Fruit fly (Drosophila melanogaster): ENCODE measurements around the gene NTPase.

NTPase gene

dm6 chr2L:2897024-2897549, 11.4 kb upstream of the NTPase start (continued):
- TF ChIP-seq gsb-n (tag; optimal IDR thresholded peaks at IDR 0.05): peak; percentile 62
- peak; percentile 85 for TF ChIP-seq gcm2 (GFP tag; optimal IDR thresholded peaks at IDR 0.05)
- peak; percentile 82 for TF ChIP-seq CG10654 (GFP tag; optimal IDR thresholded peaks at IDR 0.05)
- TF ChIP-seq dm (GFP tag; optimal IDR thresholded peaks at IDR 0.05): peak; percentile 72
- peak in 1 of 2 experiments; percentile 95 for TF ChIP-seq eve (GFP tag; optimal IDR thresholded peaks at IDR 0.05)
- TF ChIP-seq nerfin-1 (tag; optimal IDR thresholded peaks at IDR 0.05): peak; percentile 82
- TF ChIP-seq Mes4 (GFP tag; optimal IDR thresholded peaks at IDR 0.05): peak; percentile 70
- TF ChIP-seq CG6765 (GFP tag; optimal IDR thresholded peaks at IDR 0.05): no peak
- TF ChIP-seq CG8388 (GFP tag; optimal IDR thresholded peaks at IDR 0.05): peak; percentile 83
- TF ChIP-seq dimm (GFP tag; IDR thresholded peaks at IDR 0.05): 0 out of 2 replicates have a peak, but pooled peaks have one; percentile 34
- TF ChIP-seq CG6791 (GFP tag; IDR thresholded peaks at IDR 0.05; ENCODE audit: partially characterized antibody): no peak
- peak; percentile 99 for TF ChIP-seq sens (GFP tag)
- no peak; the same call in 1 of the 2 replicates for TF ChIP-seq CG17612 (GFP tag; IDR thresholded peaks at IDR 0.05)
- no peak for TF ChIP-seq CG17912 (GFP tag; optimal IDR thresholded peaks at IDR 0.05)
- peak; percentile 58 for TF ChIP-seq grau (tag; optimal IDR thresholded peaks at IDR 0.05)
- TF ChIP-seq Usf (GFP tag; optimal IDR thresholded peaks at IDR 0.05): no peak
- TF ChIP-seq CHES-1-like (GFP tag; optimal IDR thresholded peaks at IDR 0.05): peak; percentile 76
- peak; percentile 83 for TF ChIP-seq jumu (GFP tag; optimal IDR thresholded peaks at IDR 0.05)
- TF ChIP-seq CG15479 (GFP tag; optimal IDR thresholded peaks at IDR 0.05): no peak
- peak; percentile 88 for TF ChIP-seq Drgx (GFP tag; IDR thresholded peaks at IDR 0.05)
- TF ChIP-seq CG14667 (GFP tag; IDR thresholded peaks at IDR 0.05): peak; percentile 81
- no peak for TF ChIP-seq exex (tag; optimal IDR thresholded peaks at IDR 0.05)
- peak; percentile 71 for TF ChIP-seq CG11695 (GFP tag; IDR thresholded peaks at IDR 0.05)
- no peak for TF ChIP-seq Stat92E (GFP tag; optimal IDR thresholded peaks at IDR 0.05)
- peak; percentile 81 for TF ChIP-seq CG11398 (GFP tag; optimal IDR thresholded peaks at IDR 0.05)
- peak; percentile 70 for TF ChIP-seq CoRest (tag; optimal IDR thresholded peaks at IDR 0.05)
- TF ChIP-seq Asciz (GFP tag; optimal IDR thresholded peaks at IDR 0.05): peak; percentile 38
- peak; percentile 3 for TF ChIP-seq CG6854 (GFP tag; optimal IDR thresholded peaks at IDR 0.05)
- TF ChIP-seq CG10565 (GFP tag; optimal IDR thresholded peaks at IDR 0.05): peak; percentile 37
- TF ChIP-seq Dek (tag; optimal IDR thresholded peaks at IDR 0.05): peak; percentile 50
- TF ChIP-seq CG8478 (optimal IDR thresholded peaks at IDR 0.05): peak; percentile 29
- TF ChIP-seq CG15696 (tag; optimal IDR thresholded peaks at IDR 0.05): peak; percentile 36
- TF ChIP-seq hkb (optimal IDR thresholded peaks at IDR 0.05): no peak
- peak; percentile 90 for TF ChIP-seq hkb (GFP tag; IDR thresholded peaks at IDR 0.05)
- TF ChIP-seq Antp (GFP tag; optimal IDR thresholded peaks at IDR 0.05): peak; percentile 90
- TF ChIP-seq CG10147 (GFP tag; optimal IDR thresholded peaks at IDR 0.05): peak; percentile 28
- peak; percentile 66 for TF ChIP-seq CG12744 (GFP tag; optimal IDR thresholded peaks at IDR 0.05)
- TF ChIP-seq CG4424 (GFP tag; optimal IDR thresholded peaks at IDR 0.05): peak; percentile 83
- peak; percentile 78 for TF ChIP-seq CG31388 (GFP tag; optimal IDR thresholded peaks at IDR 0.05)
- peak; percentile 45; the same call in 1 of the 2 replicates for TF ChIP-seq CG10321 (GFP tag; IDR thresholded peaks at IDR 0.05)
- TF ChIP-seq Mrtf (GFP tag; IDR thresholded peaks at IDR 0.05): peak; percentile 82
- TF ChIP-seq CG1603 (tag; optimal IDR thresholded peaks at IDR 0.05): peak; percentile 72
- no peak for TF ChIP-seq inv (GFP tag; IDR thresholded peaks at IDR 0.05; ENCODE audit: partially characterized antibody)
- TF ChIP-seq ind (GFP tag; optimal IDR thresholded peaks at IDR 0.05): peak; percentile 80
- TF ChIP-seq Oli (tag; optimal IDR thresholded peaks at IDR 0.05): peak; percentile 83
- TF ChIP-seq shn (GFP tag; optimal IDR thresholded peaks at IDR 0.05): peak; percentile 86
- TF ChIP-seq CG15269 (tag; optimal IDR thresholded peaks at IDR 0.05): peak; percentile 77
- no peak for TF ChIP-seq Dp (GFP tag; optimal IDR thresholded peaks at IDR 0.05)
- peak; percentile 78; the same call in 2 of the 3 replicates for TF ChIP-seq gce (GFP tag; IDR thresholded peaks at IDR 0.05)
- TF ChIP-seq dmrt99B (tag; optimal IDR thresholded peaks at IDR 0.05): peak; percentile 80

All from whole organism, embryonic.